Fruit fly (Drosophila melanogaster) whole organism, embryonic: ENCODE measurements around the gene Adh.

Experiments used
- ATbp ChIP-seq: fragments of 200-800 bp; sonication (Bioruptor generic); optimal IDR thresholded peaks from 2 replicates; lab custom pipeline; 2017; ENCODE audit warnings: missing biosample characterization, mild to moderate bottlenecking, missing genetic modification characterization, missing genetic modification reagents
- CG10147 ChIP-seq: fragments of 200-800 bp; sonication (Bioruptor generic); optimal IDR thresholded peaks from 2 replicates; lab custom pipeline; 2019; ENCODE audit warnings: missing biosample characterization, mild to moderate bottlenecking, missing genetic modification characterization, moderate library complexity
- CG1024 ChIP-seq: fragments of 200-800 bp; sonication (Bioruptor generic); IDR thresholded peaks from 2 replicates; pipeline ENCODE4 v1.3.6; 2022; ENCODE audit warnings: missing biosample characterization, missing genetic modification characterization
- CG12104 ChIP-seq: fragments of 200-800 bp; sonication (Bioruptor generic); optimal IDR thresholded peaks from 3 replicates; lab custom pipeline; 2016; ENCODE audit warnings: missing biosample characterization, missing genetic modification characterization
- CG12659 ChIP-seq: fragments of 200-800 bp; sonication (Bioruptor generic); optimal IDR thresholded peaks from 3 replicates; lab custom pipeline; 2017; ENCODE audit warnings: mild to moderate bottlenecking, missing biosample characterization, missing genetic modification reagents, missing genetic modification characterization
- CG13123 ChIP-seq: fragments of 200-800 bp; sonication (Bioruptor generic); optimal IDR thresholded peaks from 2 replicates; lab custom pipeline; 2016; ENCODE audit warnings: missing biosample characterization, missing genetic modification characterization
- CG17829 ChIP-seq: fragments of 200-800 bp; optimal IDR thresholded peaks from 2 replicates; lab custom pipeline; 2019; ENCODE audit warnings: missing biosample characterization, mild to moderate bottlenecking, missing genetic modification characterization, moderate library complexity
- CG2202 ChIP-seq: fragments of 200-800 bp; sonication (Bioruptor generic); optimal IDR thresholded peaks from 2 replicates; lab custom pipeline; 2018; ENCODE audit warnings: missing biosample characterization, mild to moderate bottlenecking, missing genetic modification characterization
- CG3838 ChIP-seq: fragments of 200-800 bp; sonication (Bioruptor generic); optimal IDR thresholded peaks from 3 replicates; lab custom pipeline; 2016; ENCODE audit warnings: missing biosample characterization, missing genetic modification characterization
- CG4404 ChIP-seq: fragments of 200-800 bp; sonication (Bioruptor generic); IDR thresholded peaks from 2 replicates; pipeline ENCODE4 v1.3.6; 2022; ENCODE audit warnings: missing biosample characterization, missing genetic modification characterization
- CG6254 ChIP-seq: fragments of 200-800 bp; sonication (Bioruptor generic); optimal IDR thresholded peaks from 3 replicates; lab custom pipeline; 2017; ENCODE audit warnings: mild to moderate bottlenecking, missing biosample characterization, missing genetic modification reagents, missing genetic modification characterization
- CG7786 ChIP-seq: fragments of 200-800 bp; sonication (Bioruptor generic); optimal IDR thresholded peaks from 2 replicates; lab custom pipeline; 2016; ENCODE audit warnings: missing biosample characterization, missing genetic modification characterization
- CG7987 ChIP-seq: fragments of 200-800 bp; sonication (Bioruptor generic); optimal IDR thresholded peaks from 2 replicates; lab custom pipeline; 2018; ENCODE audit warnings: missing biosample characterization, mild to moderate bottlenecking, missing genetic modification characterization, moderate library complexity
- CG8359 ChIP-seq: fragments of 200-800 bp; sonication (Bioruptor generic); optimal IDR thresholded peaks from 2 replicates; lab custom pipeline; 2017; ENCODE audit warnings: missing biosample characterization, mild to moderate bottlenecking, missing genetic modification characterization, borderline replicate concordance
- CG9609 ChIP-seq: fragments of 200-800 bp; sonication (Bioruptor generic); optimal IDR thresholded peaks from 3 replicates; lab custom pipeline; 2016; ENCODE audit warnings: missing biosample characterization, missing genetic modification characterization
- CG9876 ChIP-seq: fragments of 200-800 bp; sonication (Bioruptor generic); optimal IDR thresholded peaks from 2 replicates; lab custom pipeline; 2016; ENCODE audit warnings: missing biosample characterization, missing genetic modification characterization
- CG9932 ChIP-seq: fragments of 200-800 bp; sonication (Bioruptor generic); IDR thresholded peaks from 2 replicates; pipeline ENCODE4 v1.3.6; 2022; ENCODE audit warnings: missing biosample characterization, missing genetic modification characterization
- Chrac-16 ChIP-seq: fragments of 200-800 bp; sonication (Bioruptor generic); optimal IDR thresholded peaks from 3 replicates; lab custom pipeline; 2016; ENCODE audit warnings: missing biosample characterization, missing genetic modification characterization
- Dek ChIP-seq: fragments of 200-800 bp; sonication (Bioruptor generic); optimal IDR thresholded peaks from 3 replicates; lab custom pipeline; 2019; ENCODE audit warnings: missing biosample characterization, mild to moderate bottlenecking, missing genetic modification characterization, moderate library complexity
- E2f1 ChIP-seq: fragments of 200-800 bp; sonication (Bioruptor generic); IDR thresholded peaks from 2 replicates; pipeline ENCODE4 v1.3.6; 2022; ENCODE audit warnings: missing biosample characterization, missing genetic modification characterization
- Hmx ChIP-seq: fragments of 200-800 bp; sonication (Bioruptor generic); optimal IDR thresholded peaks from 2 replicates; lab custom pipeline; 2016; ENCODE audit warnings: missing biosample characterization, missing genetic modification characterization
- Med ChIP-seq: fragments of 200-800 bp; sonication (Bioruptor generic); peaks from one replicate; lab custom pipeline; 2016; ENCODE audit warnings: missing biosample characterization, missing genetic modification characterization, mild to moderate bottlenecking, inconsistent platforms, moderate library complexity
- NFAT ChIP-seq: fragments of 200-800 bp; sonication (Bioruptor generic); IDR thresholded peaks from 2 replicates; pipeline ENCODE4 v1.3.6; 2022; ENCODE audit warnings: missing biosample characterization, missing genetic modification characterization
- NfI ChIP-seq: fragments of 200-800 bp; sonication (Bioruptor generic); optimal IDR thresholded peaks from 3 replicates; lab custom pipeline; 2018; ENCODE audit warnings: missing biosample characterization, mild to moderate bottlenecking, missing genetic modification characterization, moderate library complexity
- Oaz ChIP-seq: fragments of 200-800 bp; sonication (Bioruptor generic); IDR thresholded peaks from 2 replicates; pipeline ENCODE4 v1.3.6; 2022; ENCODE audit warnings: missing biosample characterization, missing genetic modification characterization
- Poxn ChIP-seq: fragments of 200-800 bp; sonication (Bioruptor generic); IDR thresholded peaks from 2 replicates; pipeline ENCODE4 v1.3.6; 2022; ENCODE audit warnings: missing biosample characterization, missing genetic modification characterization
- Ptx1 ChIP-seq: fragments of 200-800 bp; sonication (Bioruptor generic); IDR thresholded peaks from 2 replicates; pipeline ENCODE4 v1.3.6; 2022; ENCODE audit warnings: missing biosample characterization, missing genetic modification characterization
- Sry-β ChIP-seq: fragments of 200-800 bp; sonication (Bioruptor generic); optimal IDR thresholded peaks from 2 replicates; lab custom pipeline; 2018; ENCODE audit warnings: missing biosample characterization, mild to moderate bottlenecking, missing genetic modification characterization, moderate library complexity
- Sry-δ ChIP-seq: fragments of 200-800 bp; sonication (Bioruptor generic); optimal IDR thresholded peaks from 2 replicates; lab custom pipeline; 2016; ENCODE audit warnings: missing biosample characterization, missing genetic modification characterization
- Taf1 ChIP-seq: fragments of 200-800 bp; sonication (Bioruptor generic); IDR thresholded peaks from 2 replicates; pipeline ENCODE4 v1.3.6; 2022; ENCODE audit warnings: missing biosample characterization, missing genetic modification characterization
- Tbp ChIP-seq: fragments of >200 bp; optimal IDR thresholded peaks from 2 replicates; lab custom pipeline; 2018; ENCODE audit warnings: missing biosample characterization, missing genetic modification characterization
- Xbp1 ChIP-seq: fragments of 200-800 bp; sonication (Bioruptor generic); optimal IDR thresholded peaks from 3 replicates; lab custom pipeline; 2016; ENCODE audit warnings: missing biosample characterization, mild to moderate bottlenecking, missing genetic modification characterization
- aop ChIP-seq: fragments of 200-800 bp; sonication (Bioruptor generic); IDR thresholded peaks from 2 replicates; pipeline ENCODE4 v1.3.6; 2022; ENCODE audit warnings: missing biosample characterization, missing genetic modification characterization
- bcd ChIP-seq: fragments of 200-800 bp; sonication (Bioruptor generic); optimal IDR thresholded peaks from 2 replicates; lab custom pipeline; 2017; ENCODE audit warnings: missing biosample characterization, mild to moderate bottlenecking, missing genetic modification characterization
- crc ChIP-seq: fragments of 200-800 bp; sonication (Bioruptor generic); optimal IDR thresholded peaks from 2 replicates; lab custom pipeline; 2016; ENCODE audit warnings: missing biosample characterization, missing genetic modification characterization
- dysf ChIP-seq: fragments of 200-800 bp; sonication (Bioruptor generic); IDR thresholded peaks from 3 replicates; pipeline ENCODE4 v1.3.6; 2022; ENCODE audit warnings: missing biosample characterization, missing genetic modification characterization
- gro ChIP-seq: fragments of 200-800 bp; sonication (Bioruptor generic); optimal IDR thresholded peaks from 2 replicates; lab custom pipeline; 2016; ENCODE audit warnings: missing biosample characterization, missing genetic modification characterization
- gsb-n ChIP-seq: fragments of 200-800 bp; sonication (Bioruptor generic); optimal IDR thresholded peaks from 3 replicates; lab custom pipeline; 2018; ENCODE audit warnings: missing biosample characterization, mild to moderate bottlenecking, missing genetic modification characterization
- hkb ChIP-seq, 2 experiments: fragments of 200-800 bp in 1 of 2; fragments of >200 bp in 1 of 2; sonication (Bioruptor generic) in 1 of 2; IDR thresholded peaks in 1 of 2; optimal IDR thresholded peaks in 1 of 2; 2 replicates each; pipeline versions ENCODE4 v1.3.6 to Lab custom; 2017 to 2022; ENCODE audit warnings: missing biosample characterization in 1 of 2, missing genetic modification characterization in 1 of 2
- hth ChIP-seq: fragments of >200 bp; optimal IDR thresholded peaks from 2 replicates; lab custom pipeline; 2017; ENCODE audit warnings: inconsistent platforms
- peb ChIP-seq: fragments of 200-800 bp; sonication (Bioruptor generic); IDR thresholded peaks from 2 replicates; pipeline ENCODE4 v1.3.6; 2022; ENCODE audit warnings: missing biosample characterization, missing genetic modification characterization
- ranshi ChIP-seq: fragments of 200-800 bp; sonication (Bioruptor generic); IDR thresholded peaks from 2 replicates; pipeline ENCODE4 v1.3.6; 2022; ENCODE audit warnings: missing biosample characterization, missing genetic modification characterization
- sim ChIP-seq: fragments of 200-800 bp; sonication (Bioruptor generic); IDR thresholded peaks from 2 replicates; pipeline ENCODE4 v1.3.6; 2022; ENCODE audit warnings: missing biosample characterization, missing genetic modification characterization
- sisA ChIP-seq: fragments of 200-800 bp; sonication (Bioruptor generic); IDR thresholded peaks from 2 replicates; pipeline ENCODE4 v1.3.6; 2022; ENCODE audit warnings: missing biosample characterization, missing genetic modification characterization
- so ChIP-seq: fragments of 200-800 bp; sonication (Bioruptor generic); IDR thresholded peaks from 3 replicates; pipeline ENCODE4 v1.3.6; 2022; ENCODE audit warnings: missing biosample characterization, missing genetic modification characterization
- sqz ChIP-seq: fragments of 200-800 bp; sonication (Bioruptor generic); optimal IDR thresholded peaks from 3 replicates; lab custom pipeline; 2018; ENCODE audit warnings: missing biosample characterization, mild to moderate bottlenecking, missing genetic modification characterization
- stc ChIP-seq: fragments of 200-800 bp; sonication (Bioruptor generic); IDR thresholded peaks from 2 replicates; pipeline ENCODE4 v1.3.6; 2022; ENCODE audit warnings: missing biosample characterization, missing genetic modification characterization
- tio ChIP-seq: fragments of 200-800 bp; sonication (Bioruptor generic); optimal IDR thresholded peaks from 2 replicates; lab custom pipeline; 2017; ENCODE audit warnings: missing biosample characterization, missing genetic modification characterization, inconsistent platforms
- toy ChIP-seq: fragments of 200-800 bp; sonication (Bioruptor generic); IDR thresholded peaks from 2 replicates; pipeline ENCODE4 v1.3.6; 2022; ENCODE audit warnings: missing biosample characterization, missing genetic modification characterization
- trh ChIP-seq: fragments of 200-800 bp; sonication (Bioruptor generic); optimal IDR thresholded peaks from 2 replicates; lab custom pipeline; 2016; ENCODE audit warnings: missing biosample characterization, missing genetic modification characterization

Gene Adh

DNA sequence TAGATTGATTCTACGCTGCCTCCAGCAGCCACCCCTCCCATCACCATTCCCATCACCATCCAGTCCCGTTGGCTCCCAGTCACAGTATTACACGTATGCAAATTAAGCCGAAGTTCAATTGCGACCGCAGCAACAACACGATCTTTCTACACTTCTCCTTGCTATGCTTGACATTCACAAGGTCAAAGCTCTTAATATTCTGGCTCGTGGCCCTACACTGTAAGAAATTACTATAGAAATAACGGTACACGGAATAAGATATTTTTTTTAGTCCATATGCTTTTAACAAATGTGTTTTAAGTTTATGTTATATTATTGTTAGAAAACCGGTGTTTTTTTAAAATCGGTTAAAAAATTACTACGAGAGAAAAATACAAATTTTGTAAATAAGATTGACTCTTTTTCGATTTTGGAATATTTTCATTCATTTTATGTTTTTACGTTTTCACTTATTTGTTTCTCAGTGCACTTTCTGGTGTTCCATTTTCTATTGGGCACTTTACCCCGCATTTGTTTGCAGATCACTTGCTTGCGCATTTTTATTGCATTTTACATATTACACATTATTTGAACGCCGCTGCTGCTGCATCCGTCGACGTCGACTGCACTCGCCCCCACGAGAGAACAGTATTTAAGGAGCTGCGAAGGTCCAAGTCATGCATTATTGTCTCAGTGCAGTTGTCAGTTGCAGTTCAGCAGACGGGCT is at the start of gene Adh, which contains the start of gene Adhr:
Gene Adh (plus strand): TSS at position 656 of the 706 bp plus-strand sequence.
Gene Adhr (plus strand): TSS at position 656 of the 706 bp plus-strand sequence.
- peak; percentile 14 for TF ChIP-seq CG3838
- no peak for TF ChIP-seq aop (GFP tag; lab: Robert Waterston, UW)
- no peak for TF ChIP-seq Oaz (GFP tag; lab: Robert Waterston, UW)
- peak; percentile 80 for TF ChIP-seq CG10147 (GFP tag; lab: Kevin White, UChicago)
- TF ChIP-seq tio (GFP tag; lab: Kevin White, UChicago) = peak; percentile 73
- peak; percentile 54 for TF ChIP-seq Xbp1
- peak; percentile 42 for TF ChIP-seq stc (GFP tag; lab: Robert Waterston, UW)
- peak; percentile 22 for TF ChIP-seq CG9876 (GFP tag; lab: Kevin White, UChicago)
- peak; percentile 79 for TF ChIP-seq CG9932 (GFP tag; lab: Robert Waterston, UW)
- TF ChIP-seq sisA (GFP tag; lab: Robert Waterston, UW) = no peak
- TF ChIP-seq Sry-β = no peak
- peak; percentile 42; the same call in 1 of the 2 replicates for TF ChIP-seq ranshi (GFP tag; lab: Robert Waterston, UW)
- TF ChIP-seq Dek (tag; lab: Kevin White, UChicago) = peak; percentile 78
- peak; percentile 31; the same call in 1 of the 2 replicates for TF ChIP-seq NFAT
- peak; percentile 86 for TF ChIP-seq dysf (GFP tag; lab: Robert Waterston, UW)
- TF ChIP-seq bcd (GFP tag; lab: Kevin White, UChicago) = peak; percentile 68
- peak; percentile 54 for TF ChIP-seq CG12104
- no peak for TF ChIP-seq CG1024 (GFP tag; lab: Robert Waterston, UW)
- peak; percentile 79 for TF ChIP-seq Ptx1
- TF ChIP-seq gro (GFP tag; lab: Kevin White, UChicago) = peak; percentile 50
- TF ChIP-seq trh (GFP tag; lab: Kevin White, UChicago) = peak; percentile 25
- TF ChIP-seq E2f1 = peak; percentile 68
- no peak for TF ChIP-seq crc (GFP tag; lab: Kevin White, UChicago)
- peak; percentile 63 for TF ChIP-seq CG17829 (tag; lab: Kevin White, UChicago)
- no peak for TF ChIP-seq Poxn (GFP tag; lab: Robert Waterston, UW)
- no peak; the same call in 1 of the 2 replicates for TF ChIP-seq peb (GFP tag; lab: Robert Waterston, UW)
- TF ChIP-seq CG12659 (GFP tag; lab: Kevin White, UChicago) = peak; percentile 77
- peak; percentile 52 for TF ChIP-seq CG6254 (GFP tag; lab: Kevin White, UChicago)
- no peak for TF ChIP-seq CG7987 (GFP tag; lab: Kevin White, UChicago)
- TF ChIP-seq Med (GFP tag; lab: Kevin White, UChicago) = peak; percentile 86
- peak; percentile 69 for TF ChIP-seq CG7786 (GFP tag; lab: Kevin White, UChicago)
- peak; percentile 47; the same call in 1 of the 2 replicates for TF ChIP-seq Taf1 (GFP tag; lab: Robert Waterston, UW)
- peak; percentile 55 for TF ChIP-seq ATbp (GFP tag; lab: Kevin White, UChicago)
- peak; percentile 24 for TF ChIP-seq Sry-δ
- TF ChIP-seq NfI (GFP tag; lab: Kevin White, UChicago) = peak; percentile 6
- no peak for TF ChIP-seq CG13123 (GFP tag; lab: Kevin White, UChicago)
- peak; percentile 55 for TF ChIP-seq Hmx (GFP tag; lab: Kevin White, UChicago)
- peak; percentile 46; the same call in 1 of the 2 replicates for TF ChIP-seq CG4404
- peak; percentile 43 for TF ChIP-seq sqz (GFP tag; lab: Kevin White, UChicago)
- no peak for TF ChIP-seq toy (GFP tag; lab: Robert Waterston, UW)
- TF ChIP-seq CG9609 (GFP tag; lab: Kevin White, UChicago) = peak; percentile 67
- 0 out of 2 replicates have a peak, but pooled peaks have one; percentile 45 for TF ChIP-seq sim
- peak; percentile 73; the same call in 1 of the 3 replicates for TF ChIP-seq so (GFP tag; lab: Robert Waterston, UW)
- no peak for TF ChIP-seq hkb (optimal IDR thresholded peaks at IDR 0.05; lab: Kevin White, UChicago)
- TF ChIP-seq hkb (GFP tag; IDR thresholded peaks at IDR 0.05; lab: Robert Waterston, UW) = peak; percentile 45
- peak; percentile 23 for TF ChIP-seq gsb-n (tag; lab: Kevin White, UChicago)
- peak; percentile 30 for TF ChIP-seq CG2202 (tag; lab: Kevin White, UChicago)
- TF ChIP-seq hth (lab: Kevin White, UChicago) = no peak
- no peak for TF ChIP-seq Tbp (GFP tag; lab: Kevin White, UChicago)
- TF ChIP-seq Chrac-16 (GFP tag; lab: Kevin White, UChicago) = peak; percentile 70
- peak; percentile 23 for TF ChIP-seq CG8359 (GFP tag; lab: Kevin White, UChicago)
